Worm (Caenorhabditis elegans): ENCODE results near the gene Y15E3A.4.

The Y15E3A.4 gene

DNA sequence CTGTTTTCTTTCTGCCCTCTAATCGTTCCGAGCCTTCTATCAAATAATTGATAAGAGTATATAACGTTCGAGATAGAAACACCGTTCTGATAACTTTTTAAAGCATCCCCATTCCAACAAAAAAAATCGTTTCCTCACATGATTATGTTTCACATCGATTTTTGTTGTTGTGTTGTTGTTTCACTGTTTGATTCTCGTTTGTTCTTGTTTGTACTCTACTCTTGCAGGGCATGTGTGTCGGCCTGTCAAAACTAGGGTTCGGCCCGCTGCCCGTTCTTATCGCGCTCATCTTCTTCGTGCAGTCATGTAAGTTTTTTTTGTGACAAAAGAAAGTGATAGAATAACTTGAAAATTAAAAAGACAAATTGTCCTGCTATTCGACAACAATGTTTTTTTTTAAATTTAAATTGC lies 35.0 kb downstream of the Y15E3A.4 start, which contains the start of gene C33A11.2:
Gene C33A11.2 (plus strand): TSS at position 226 of the 411 bp plus-strand sequence.
- TF ChIP-seq blmp-1 (tag; optimal IDR thresholded peaks at IDR 0.05; ENCODE audit: insufficient read depth) (peak; percentile 33), nhr-23 (tag; optimal IDR thresholded peaks at IDR 0.05) (no peak), mdl-1 (tag; optimal IDR thresholded peaks at IDR 0.05) (no peak), nhr-12 (tag; optimal IDR thresholded peaks at IDR 0.05) (no peak), skn-1 (tag; optimal IDR thresholded peaks at IDR 0.05) (no peak), sem-4 (tag; optimal IDR thresholded peaks at IDR 0.05) (no peak), nhr-77 (tag; optimal IDR thresholded peaks at IDR 0.05) (no peak), fos-1 (tag; optimal IDR thresholded peaks at IDR 0.05) (peak; percentile 14)

DNA sequence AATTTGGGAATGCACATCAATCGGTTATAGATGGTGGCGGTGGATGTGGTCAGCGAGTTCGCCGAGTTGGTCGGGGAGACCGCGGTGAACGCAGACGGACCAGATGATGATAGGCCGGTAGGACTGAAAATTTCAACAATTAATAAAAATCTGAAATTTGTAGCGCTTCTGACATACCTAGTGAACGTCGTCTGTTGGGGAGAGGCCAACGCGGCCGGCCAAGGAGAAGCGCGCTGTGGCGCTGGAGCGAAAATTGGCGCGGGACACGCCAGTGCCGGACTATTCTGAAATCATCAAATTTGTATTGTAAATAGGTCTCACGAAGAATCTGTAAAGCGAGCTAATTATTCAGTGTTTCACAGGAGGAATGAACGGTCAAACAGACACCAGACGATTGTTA lies 42.0 kb downstream of the Y15E3A.4 start:
- TF ChIP-seq ZK546.5 (tag; optimal IDR thresholded peaks at IDR 0.05) = no peak
- no peak for TF ChIP-seq egl-27 (tag; optimal IDR thresholded peaks at IDR 0.05)
- TF ChIP-seq mdl-1 (tag; optimal IDR thresholded peaks at IDR 0.05) = no peak
- no peak for TF ChIP-seq ceh-16 (tag; optimal IDR thresholded peaks at IDR 0.05)
- TF ChIP-seq ztf-1 (GFP tag; conservative IDR thresholded peaks at IDR 0.05) = no peak
- no peak for TF ChIP-seq ztf-4 (tag; optimal IDR thresholded peaks at IDR 0.05)
- TF ChIP-seq nhr-12 (tag; optimal IDR thresholded peaks at IDR 0.05) = no peak

DNA sequence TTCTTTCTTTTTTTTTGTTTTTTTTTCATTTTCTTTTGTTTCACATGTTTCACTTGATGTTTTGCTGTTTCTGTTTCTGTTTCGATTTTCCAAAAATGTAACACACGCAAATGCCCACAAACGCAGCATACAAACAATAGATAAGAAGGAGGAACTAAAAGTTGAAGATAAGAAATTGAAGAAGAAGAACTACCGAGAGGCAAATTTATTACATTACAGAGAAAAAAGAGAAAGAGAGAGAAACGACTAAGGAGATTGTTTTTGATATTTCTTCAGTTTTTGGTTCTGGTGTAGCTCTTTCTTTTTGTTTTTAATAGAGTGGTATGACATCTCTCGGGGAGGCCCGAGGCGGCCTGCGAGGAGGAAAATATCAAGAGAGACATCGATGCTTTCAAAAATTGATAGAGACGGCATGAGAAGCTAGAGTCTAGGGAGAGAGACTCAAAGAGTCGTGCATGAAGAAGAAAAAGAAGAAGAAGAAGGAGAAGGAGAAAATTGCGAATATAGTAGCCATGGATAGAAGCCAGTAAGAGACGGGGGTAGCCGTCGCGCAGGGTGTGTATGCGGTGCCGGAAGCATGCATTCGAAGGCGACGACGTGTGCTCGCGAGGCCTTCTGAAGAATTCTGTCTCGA lies 42.8 kb downstream of the Y15E3A.4 start:
- TF ChIP-seq egl-27 (tag; optimal IDR thresholded peaks at IDR 0.05) = peak; percentile 12
- no peak for TF ChIP-seq peb-1 (tag; optimal IDR thresholded peaks at IDR 0.05)
- no peak for TF ChIP-seq elt-1 (tag; optimal IDR thresholded peaks at IDR 0.05)
- no peak for TF ChIP-seq Y55F3AM.14 (GFP tag; optimal IDR thresholded peaks at IDR 0.05)
- no peak for TF ChIP-seq nhr-12 (tag; optimal IDR thresholded peaks at IDR 0.05)
- TF ChIP-seq nhr-237 (tag; optimal IDR thresholded peaks at IDR 0.05) = no peak
- no peak for TF ChIP-seq snpc-4 (tag; optimal IDR thresholded peaks at IDR 0.05)
- TF ChIP-seq mbf-1 (tag; optimal IDR thresholded peaks at IDR 0.05) = no peak
- TF ChIP-seq skn-1 (tag; optimal IDR thresholded peaks at IDR 0.05) = peak; percentile 45
- TF ChIP-seq aly-2 (tag; optimal IDR thresholded peaks at IDR 0.05) = no peak
- peak; percentile 35 for TF ChIP-seq nhr-129 (tag; optimal IDR thresholded peaks at IDR 0.05)
- no peak for TF ChIP-seq mab-5 (tag; optimal IDR thresholded peaks at IDR 0.05)
- peak; percentile 34 for TF ChIP-seq lin-13 (GFP tag; optimal IDR thresholded peaks at IDR 0.05)
- no peak for TF ChIP-seq nhr-11 (tag; optimal IDR thresholded peaks at IDR 0.05)
- no peak for TF ChIP-seq nhr-6 (tag; optimal IDR thresholded peaks at IDR 0.05)
- peak in 1 of 2 experiments; percentile 45 for TF ChIP-seq mdl-1 (tag; optimal IDR thresholded peaks at IDR 0.05)
- no peak for TF ChIP-seq unc-62 (GFP tag; optimal IDR thresholded peaks at IDR 0.05)
- TF ChIP-seq nhr-23 (tag; optimal IDR thresholded peaks at IDR 0.05) = no peak
- no peak for TF ChIP-seq nhr-21 (tag; optimal IDR thresholded peaks at IDR 0.05)
- TF ChIP-seq ztf-11 (tag; optimal IDR thresholded peaks at IDR 0.05) = no peak
- TF ChIP-seq elt-3 (tag; optimal IDR thresholded peaks at IDR 0.05) = no peak
- no peak for TF ChIP-seq ceh-16 (tag; optimal IDR thresholded peaks at IDR 0.05)
- peak; percentile 33 for TF ChIP-seq crh-2 (tag; optimal IDR thresholded peaks at IDR 0.05)
- no peak for TF ChIP-seq sem-4 (tag; optimal IDR thresholded peaks at IDR 0.05)
- peak; percentile 82 for TF ChIP-seq fos-1 (tag; optimal IDR thresholded peaks at IDR 0.05)
- TF ChIP-seq ceh-82 (tag; optimal IDR thresholded peaks at IDR 0.05) = no peak
- no peak for TF ChIP-seq ZK546.5 (tag; optimal IDR thresholded peaks at IDR 0.05)
- no peak for TF ChIP-seq zag-1 (tag; optimal IDR thresholded peaks at IDR 0.05)
- no peak for TF ChIP-seq unc-39 (tag; optimal IDR thresholded peaks at IDR 0.05)
- no peak for TF ChIP-seq dmd-4 (tag; optimal IDR thresholded peaks at IDR 0.05)
- peak; percentile 60 for TF ChIP-seq unc-55 (GFP tag; optimal IDR thresholded peaks at IDR 0.05)
- peak in 1 of 2 experiments; percentile 10 for TF ChIP-seq lsy-2 (tag; optimal IDR thresholded peaks at IDR 0.05)
- TF ChIP-seq ztf-4 (tag; optimal IDR thresholded peaks at IDR 0.05) = no peak
- no peak for TF ChIP-seq alr-1 (tag; optimal IDR thresholded peaks at IDR 0.05)
- no peak for TF ChIP-seq ztf-1 (GFP tag; conservative IDR thresholded peaks at IDR 0.05)
- TF ChIP-seq lin-39 (tag; optimal IDR thresholded peaks at IDR 0.05) = no peak
- no peak for TF ChIP-seq R02D3.7 (tag; optimal IDR thresholded peaks at IDR 0.05)
- TF ChIP-seq nhr-77 (tag; optimal IDR thresholded peaks at IDR 0.05) = no peak
- TF ChIP-seq gmeb-1 (tag; optimal IDR thresholded peaks at IDR 0.05) = peak; percentile 22
- peak; percentile 46 for TF ChIP-seq lin-11 (tag; optimal IDR thresholded peaks at IDR 0.05)
- no peak for TF ChIP-seq nhr-10 (tag; optimal IDR thresholded peaks at IDR 0.05)
- TF ChIP-seq ama-1 (optimal IDR thresholded peaks at IDR 0.05) = no peak
- TF ChIP-seq C34F6.9 (tag; optimal IDR thresholded peaks at IDR 0.05) = peak; percentile 46
- peak; percentile 36 for TF ChIP-seq F13H6.1 (tag; optimal IDR thresholded peaks at IDR 0.05)
- peak; percentile 6 for TF ChIP-seq nhr-25 (tag; optimal IDR thresholded peaks at IDR 0.05)
- peak; percentile 10 for TF ChIP-seq sma-3 (GFP tag; optimal IDR thresholded peaks at IDR 0.05)
- TF ChIP-seq blmp-1 (tag; optimal IDR thresholded peaks at IDR 0.05; ENCODE audit: insufficient read depth) = no peak

Measured in whole organism, L2 larva.